Worm (Caenorhabditis elegans) whole organism, young adult: Measurements from ENCODE around the gene slt-1.

ENCODE experiments used
- B0035.1 ChIP-seq: sonication (generic microtip); optimal IDR thresholded peaks from 2 replicates; lab custom pipeline; 2016; ENCODE audit warnings: missing genetic modification characterization, mild to moderate bottlenecking, missing compliant biosample characterization, missing genotype, missing genetic modification reagents
- C06A6.2 ChIP-seq: fragments of 200-800 bp; sonication (Bioruptor generic); conservative IDR thresholded peaks from 2 replicates; pipeline ENCODE4 v1.3.6; 2022; ENCODE audit warnings: missing genetic modification characterization, missing compliant biosample characterization
- C17E4.6 ChIP-seq: fragments of 200-800 bp; sonication (Bioruptor generic); IDR thresholded peaks from 2 replicates; pipeline ENCODE4 v1.3.6; 2022; ENCODE audit warnings: missing genetic modification reagents, missing genetic modification characterization, missing compliant biosample characterization
- D2030.7 ChIP-seq: fragments of 200-800 bp; sonication (Bioruptor generic); IDR thresholded peaks from 2 replicates; pipeline ENCODE4 v1.3.6; 2022; ENCODE audit warnings: missing genetic modification reagents, missing genetic modification characterization, missing compliant biosample characterization
- F10E7.11 ChIP-seq: sonication (generic microtip); optimal IDR thresholded peaks from 2 replicates; lab custom pipeline; 2017; ENCODE audit warnings: mild to moderate bottlenecking, missing genetic modification characterization, moderate library complexity, missing compliant biosample characterization
- F23B12.7 ChIP-seq: sonication (generic microtip); optimal IDR thresholded peaks from 2 replicates; lab custom pipeline; 2017; ENCODE audit warnings: missing genetic modification characterization, mild to moderate bottlenecking, missing compliant biosample characterization, antibody characterized with exemption, moderate library complexity; ENCODE audit not compliant: insufficient read depth
- F37B4.10 ChIP-seq: fragments of 200-800 bp; sonication (Bioruptor generic); IDR thresholded peaks from 2 replicates; pipeline ENCODE4 v1.3.6; 2022; ENCODE audit warnings: missing genetic modification characterization, missing compliant biosample characterization
- F39B2.1 ChIP-seq: fragments of 200-800 bp; sonication (Bioruptor generic); IDR thresholded peaks from 2 replicates; pipeline ENCODE4 v1.3.6; 2022; ENCODE audit warnings: missing genetic modification reagents, missing genetic modification characterization, missing compliant biosample characterization
- F52B5.7 ChIP-seq: sonication (generic microtip); optimal IDR thresholded peaks from 2 replicates; lab custom pipeline; 2016; ENCODE audit warnings: mild to moderate bottlenecking, missing genetic modification characterization, missing compliant biosample characterization
- F55B11.4 ChIP-seq: sonication (generic microtip); optimal IDR thresholded peaks from 2 replicates; lab custom pipeline; 2016; ENCODE audit warnings: missing compliant biosample characterization, missing genetic modification characterization, borderline replicate concordance; ENCODE audit not compliant: insufficient read depth
- Y53G8AR.9 ChIP-seq: fragments of 200-800 bp; sonication (Bioruptor generic); conservative IDR thresholded peaks from 2 replicates; pipeline ENCODE4 v1.3.6; 2022; ENCODE audit warnings: missing genetic modification reagents, missing genetic modification characterization, missing compliant biosample characterization
- Y56A3A.18 ChIP-seq: fragments of 200-800 bp; sonication (Bioruptor generic); IDR thresholded peaks from 2 replicates; pipeline ENCODE4 v1.3.6; 2022; ENCODE audit warnings: missing genetic modification reagents, missing genetic modification characterization, missing compliant biosample characterization
- Y67H2A.10 ChIP-seq: fragments of 200-800 bp; sonication (Bioruptor generic); conservative IDR thresholded peaks from 2 replicates; pipeline ENCODE4 v1.3.6; 2022; ENCODE audit warnings: missing genetic modification reagents, missing genetic modification characterization, missing compliant biosample characterization
- Y79H2A.3 ChIP-seq: fragments of 200-800 bp; sonication (Bioruptor generic); conservative IDR thresholded peaks from 2 replicates; pipeline ENCODE4 v1.3.6; 2022; ENCODE audit warnings: missing genetic modification reagents, missing genetic modification characterization, missing compliant biosample characterization
- Y95B8A.8 ChIP-seq: fragments of 200-800 bp; sonication (Bioruptor generic); IDR thresholded peaks from 2 replicates; pipeline ENCODE4 v1.3.6; 2022; ENCODE audit warnings: missing genetic modification reagents, missing genetic modification characterization, missing compliant biosample characterization
- attf-3 ChIP-seq: fragments of 200-800 bp; sonication (Bioruptor generic); conservative IDR thresholded peaks from 2 replicates; pipeline ENCODE4 v1.3.6; 2022; ENCODE audit warnings: missing genetic modification reagents, missing genetic modification characterization, missing compliant biosample characterization
- attf-6 ChIP-seq: fragments of 200-800 bp; sonication (Bioruptor generic); IDR thresholded peaks from 2 replicates; pipeline ENCODE4 v1.3.6; 2022; ENCODE audit warnings: missing genetic modification reagents, missing genetic modification characterization, missing compliant biosample characterization
- bed-1 ChIP-seq: fragments of 200-800 bp; sonication (Bioruptor generic); IDR thresholded peaks from 2 replicates; pipeline ENCODE4 v1.3.6; 2022; ENCODE audit warnings: missing genetic modification reagents, missing genetic modification characterization, missing compliant biosample characterization
- ceh-40 ChIP-seq: fragments of 200-800 bp; sonication (Bioruptor generic); IDR thresholded peaks from 2 replicates; pipeline ENCODE4 v1.3.6; 2022; ENCODE audit warnings: missing genetic modification characterization, missing compliant biosample characterization
- chd-7 ChIP-seq: sonication (generic microtip); optimal IDR thresholded peaks from 2 replicates; lab custom pipeline; 2016; ENCODE audit warnings: mild to moderate bottlenecking, missing genetic modification characterization, moderate library complexity, missing compliant biosample characterization
- efl-1 ChIP-seq: fragments of 150-350 bp; optimal IDR thresholded peaks from 2 replicates; lab custom pipeline; 2014; ENCODE audit warnings: missing biosample characterization, missing genetic modification reagents, missing genetic modification characterization
- egrh-3 ChIP-seq: fragments of 200-800 bp; sonication (Bioruptor generic); IDR thresholded peaks from 2 replicates; pipeline ENCODE4 v1.3.6; 2022; ENCODE audit warnings: missing genetic modification reagents, missing genetic modification characterization, missing compliant biosample characterization
- ets-4 ChIP-seq: fragments of 200-800 bp; sonication (Bioruptor generic); optimal IDR thresholded peaks from 2 replicates; lab custom pipeline; 2018; ENCODE audit warnings: mild to moderate bottlenecking, missing genetic modification characterization, missing compliant biosample characterization
- hmg-1.2 ChIP-seq: fragments of 200-800 bp; sonication (Bioruptor generic); IDR thresholded peaks from 2 replicates; pipeline ENCODE4 v1.3.6; 2022; ENCODE audit warnings: missing genetic modification reagents, missing genetic modification characterization, missing compliant biosample characterization
- lag-1 ChIP-seq: fragments of 200-800 bp; sonication (Bioruptor generic); IDR thresholded peaks from 2 replicates; pipeline ENCODE4 v1.3.6; 2022; ENCODE audit warnings: missing genetic modification reagents, missing genetic modification characterization, missing compliant biosample characterization
- let-526 ChIP-seq: fragments of 200-800 bp; sonication (Bioruptor generic); IDR thresholded peaks from 2 replicates; pipeline ENCODE4 v1.3.6; 2022; ENCODE audit warnings: missing genetic modification reagents, missing genetic modification characterization, missing compliant biosample characterization
- lin-54 ChIP-seq: fragments of 200-800 bp; sonication (Bioruptor generic); optimal IDR thresholded peaks from 2 replicates; lab custom pipeline; 2018; ENCODE audit warnings: mild to moderate bottlenecking, missing genetic modification characterization, missing compliant biosample characterization
- lir-1 ChIP-seq: fragments of 200-800 bp; sonication (Bioruptor generic); conservative IDR thresholded peaks from 2 replicates; pipeline ENCODE4 v1.3.6; 2022; ENCODE audit warnings: missing genetic modification reagents, missing genetic modification characterization, missing compliant biosample characterization
- lsl-1 ChIP-seq: fragments of 200-800 bp; sonication (Bioruptor generic); optimal IDR thresholded peaks from 2 replicates; lab custom pipeline; 2018; ENCODE audit warnings: mild to moderate bottlenecking, missing genetic modification characterization, moderate library complexity, missing compliant biosample characterization
- madf-6 ChIP-seq: fragments of 200-800 bp; sonication (Bioruptor generic); IDR thresholded peaks from 2 replicates; pipeline ENCODE4 v1.3.6; 2022; ENCODE audit warnings: missing genetic modification reagents, missing genetic modification characterization, missing compliant biosample characterization
- madf-8 ChIP-seq: fragments of 200-800 bp; sonication (Bioruptor generic); conservative IDR thresholded peaks from 2 replicates; pipeline ENCODE4 v1.3.6; 2022; ENCODE audit warnings: missing genetic modification reagents, missing genetic modification characterization, missing compliant biosample characterization
- mcd-1 ChIP-seq: fragments of 200-800 bp; sonication (Bioruptor generic); IDR thresholded peaks from 2 replicates; pipeline ENCODE4 v1.3.6; 2022; ENCODE audit warnings: missing genetic modification reagents, missing genetic modification characterization, missing compliant biosample characterization
- mel-28 ChIP-seq: sonication (generic microtip); optimal IDR thresholded peaks from 2 replicates; lab custom pipeline; 2016; ENCODE audit warnings: borderline replicate concordance, mild to moderate bottlenecking, missing genetic modification characterization, missing compliant biosample characterization
- mes-4 ChIP-seq: sonication (generic microtip); optimal IDR thresholded peaks from 2 replicates; lab custom pipeline; 2016; ENCODE audit warnings: missing genotype, missing genetic modification characterization, missing compliant biosample characterization
- nfya-1 ChIP-seq: sonication (generic microtip); optimal IDR thresholded peaks from 2 replicates; lab custom pipeline; 2017; ENCODE audit warnings: antibody characterized with exemption, missing compliant biosample characterization, missing genetic modification characterization, borderline replicate concordance; ENCODE audit not compliant: insufficient read depth
- nfya-2 ChIP-seq: fragments of 200-800 bp; sonication (Bioruptor generic); IDR thresholded peaks from 2 replicates; pipeline ENCODE4 v1.3.6; 2022; ENCODE audit warnings: missing genetic modification reagents, missing genetic modification characterization, missing compliant biosample characterization
- nhr-179 ChIP-seq: sonication (generic microtip); optimal IDR thresholded peaks from 2 replicates; lab custom pipeline; 2016; ENCODE audit warnings: mild to moderate bottlenecking, missing genetic modification characterization, missing compliant biosample characterization
- rcor-1 ChIP-seq: fragments of 200-800 bp; sonication (Bioruptor generic); IDR thresholded peaks from 2 replicates; pipeline ENCODE4 v1.3.6; 2022; ENCODE audit warnings: missing genetic modification reagents, missing genetic modification characterization, missing compliant biosample characterization
- snpc-1.3 ChIP-seq: sonication (generic microtip); optimal IDR thresholded peaks from 2 replicates; lab custom pipeline; 2017; ENCODE audit warnings: missing genetic modification characterization, mild to moderate bottlenecking, missing compliant biosample characterization, antibody characterized with exemption, moderate library complexity, missing genotype, missing genetic modification reagents; ENCODE audit not compliant: insufficient read depth
- snpc-3.4 ChIP-seq: sonication (generic microtip); optimal IDR thresholded peaks from 2 replicates; lab custom pipeline; 2017; ENCODE audit warnings: missing genetic modification characterization, mild to moderate bottlenecking, missing compliant biosample characterization, antibody characterized with exemption, moderate library complexity, missing genotype, missing genetic modification reagents
- snpc-4 ChIP-seq, 5 experiments: fragments of 150-350 bp in 1 of 5; sonication (generic microtip) in 4 of 5; optimal IDR thresholded peaks; 2 replicates each; lab custom pipeline; 2014 to 2018; ENCODE audit warnings: missing genetic modification characterization in 5 of 5, missing biosample characterization in 3 of 5, antibody characterized with exemption in 2 of 5, mild to moderate bottlenecking in 2 of 5, missing compliant biosample characterization in 2 of 5, missing genotype in 2 of 5, moderate library complexity in 2 of 5, missing genetic modification reagents in 1 of 5
- unc-130 ChIP-seq: sonication (generic microtip); optimal IDR thresholded peaks from 2 replicates; lab custom pipeline; 2016; ENCODE audit warnings: missing genetic modification reagents, missing genetic modification characterization, missing compliant biosample characterization
- unc-62 ChIP-seq: fragments of 150-350 bp; optimal IDR thresholded peaks from 2 replicates; lab custom pipeline; 2014; ENCODE audit warnings: missing biosample characterization, missing genetic modification reagents, missing genetic modification characterization
- xnd-1 ChIP-seq: sonication (generic microtip); optimal IDR thresholded peaks from 2 replicates; lab custom pipeline; 2016; ENCODE audit warnings: missing genotype, missing genetic modification reagents, missing genetic modification characterization, missing compliant biosample characterization
- ztf-22 ChIP-seq: fragments of 200-800 bp; sonication (Bioruptor generic); optimal IDR thresholded peaks from 2 replicates; lab custom pipeline; 2018; ENCODE audit warnings: mild to moderate bottlenecking, missing genetic modification characterization, moderate library complexity, missing compliant biosample characterization
- ztf-25 ChIP-seq: fragments of 200-800 bp; sonication (Bioruptor generic); IDR thresholded peaks from 2 replicates; pipeline ENCODE4 v1.3.6; 2022; ENCODE audit warnings: missing genetic modification reagents, missing genetic modification characterization, missing compliant biosample characterization
- ztf-6 ChIP-seq: fragments of 200-800 bp; sonication (Bioruptor generic); IDR thresholded peaks from 2 replicates; pipeline ENCODE4 v1.3.6; 2022; ENCODE audit warnings: missing genetic modification reagents, missing genetic modification characterization, missing compliant biosample characterization

slt-1 gene

DNA sequence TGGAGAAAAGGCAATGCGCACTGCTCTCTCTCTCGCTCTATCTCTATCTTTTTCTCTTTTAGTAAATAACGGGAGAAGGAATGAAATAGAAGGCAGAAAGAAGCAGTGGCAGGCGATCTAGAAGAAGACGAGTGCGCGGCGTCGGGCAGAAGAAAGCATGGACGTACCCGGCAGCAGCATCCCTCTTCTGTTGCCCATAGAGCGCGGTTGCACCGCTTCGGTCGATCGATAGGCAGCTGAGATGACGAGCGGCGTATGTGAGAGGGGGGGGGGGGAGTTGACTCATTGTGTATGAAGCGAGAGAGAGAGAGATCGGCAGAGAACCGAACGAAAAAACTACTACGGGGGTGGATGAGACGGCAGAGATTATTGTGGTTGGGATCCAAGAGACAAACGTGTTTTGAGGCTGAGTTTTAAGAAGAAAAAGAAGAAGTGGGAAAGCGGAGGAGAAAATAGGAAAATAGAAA lies 34.1 kb downstream of the slt-1 start (continued):
- TF ChIP-seq egrh-3 (peak; percentile 98), C06A6.2 (peak; percentile 89), B0035.1 (tag; lab: Kevin White, UChicago) (peak; percentile 40), nfya-1 (tag; lab: Kevin White, UChicago) (no peak), F55B11.4 (tag; lab: Kevin White, UChicago) (no peak), madf-8 (GFP tag; lab: Robert Waterston, UW) (no peak), ztf-6 (GFP tag; lab: Robert Waterston, UW) (no peak), ztf-22 (GFP tag; lab: Kevin White, UChicago) (no peak), mes-4 (tag; lab: Kevin White, UChicago) (no peak), mcd-1 (peak; percentile 98), F23B12.7 (tag; lab: Kevin White, UChicago) (no peak), F10E7.11 (tag; lab: Kevin White, UChicago) (no peak), xnd-1 (tag; lab: Kevin White, UChicago) (no peak), efl-1 (no peak), lir-1 (GFP tag; lab: Robert Waterston, UW) (no peak), snpc-4 (GFP tag; optimal IDR thresholded peaks at IDR 0.05; lab: Kevin White, UChicago) (peak; percentile 65), snpc-4 (tag; optimal IDR thresholded peaks at IDR 0.05; lab: Kevin White, UChicago) (peak; percentile 64 to 81 (median 72)), D2030.7 (no peak), lsl-1 (GFP tag; lab: Kevin White, UChicago) (no peak), ets-4 (GFP tag; lab: Kevin White, UChicago) (peak; percentile 11), attf-3 (GFP tag; lab: Robert Waterston, UW) (no peak), Y95B8A.8 (GFP tag; lab: Robert Waterston, UW) (no peak), C17E4.6 (no peak), attf-6 (GFP tag; lab: Robert Waterston, UW) (no peak), F37B4.10 (no peak), ztf-25 (GFP tag; lab: Robert Waterston, UW) (no peak), chd-7 (tag; lab: Kevin White, UChicago) (peak; percentile 83), lag-1 (GFP tag; lab: Robert Waterston, UW) (no peak), bed-1 (GFP tag; lab: Robert Waterston, UW) (no peak), Y56A3A.18 (GFP tag; lab: Robert Waterston, UW) (no peak), nfya-2 (GFP tag; lab: Robert Waterston, UW) (no peak), snpc-3.4 (tag; lab: Kevin White, UChicago) (no peak), nhr-179 (tag; lab: Kevin White, UChicago) (no peak), mel-28 (no peak), F39B2.1 (no peak), let-526 (GFP tag; lab: Robert Waterston, UW) (peak; percentile 71; the same call in 1 of the 2 replicates), rcor-1 (GFP tag; lab: Robert Waterston, UW) (peak; percentile 77), unc-130 (GFP tag; lab: Kevin White, UChicago) (no peak), Y67H2A.10 (GFP tag; lab: Robert Waterston, UW) (no peak), Y79H2A.3 (no peak), lin-54 (peak; percentile 55), Y53G8AR.9 (GFP tag; lab: Robert Waterston, UW) (0 out of 2 replicates have a peak, but pooled peaks have one; percentile 75), unc-62 (GFP tag; lab: Kevin White, UChicago) (no peak), hmg-1.2 (peak; percentile 62), F52B5.7 (peak; percentile 85), snpc-1.3 (no peak), madf-6 (GFP tag; lab: Robert Waterston, UW) (0 out of 2 replicates have a peak, but pooled peaks have one; percentile 22), ceh-40 (GFP tag; lab: Robert Waterston, UW) (no peak)
